Worm (Caenorhabditis elegans): ENCODE measurements around the gene F39G3.2.

DNA sequence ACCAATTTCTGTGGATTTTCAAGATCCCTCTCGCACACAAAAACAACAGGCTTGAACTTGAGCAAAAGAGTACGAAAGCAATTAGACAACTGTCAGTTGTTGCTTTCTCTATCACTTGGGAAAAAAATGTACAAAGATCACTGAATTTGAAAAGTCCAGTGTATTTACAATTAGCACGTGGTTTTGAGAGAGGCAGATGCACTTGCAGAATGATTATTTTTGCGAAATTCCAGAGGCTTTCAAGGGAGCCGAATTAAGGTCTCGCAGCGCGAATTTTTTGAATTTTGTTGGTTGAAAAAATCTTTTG lies 44.4 kb upstream of the F39G3.2 start:
- TF ChIP-seq dao-5 (tag; optimal IDR thresholded peaks at IDR 0.05), result no peak
- no peak for TF ChIP-seq W03F9.2 (tag; optimal IDR thresholded peaks at IDR 0.05)

Measured in whole organism, L4/young adult.